Worm (Caenorhabditis elegans) whole organism, mixed stage, embryonic: ENCODE measurements around the gene eat-17.

ENCODE experiments used
- mls-2 ChIP-seq: sonication (generic microtip); optimal IDR thresholded peaks from 2 replicates; lab custom pipeline; 2016; ENCODE audit warnings: mild to moderate bottlenecking, missing genetic modification characterization, moderate library complexity, missing compliant biosample characterization
- pha-4 ChIP-seq: fragments of 150-350 bp; optimal IDR thresholded peaks from 2 replicates; lab custom pipeline; 2018; ENCODE audit warnings: missing biosample characterization, missing genetic modification reagents, missing genetic modification characterization

DNA sequence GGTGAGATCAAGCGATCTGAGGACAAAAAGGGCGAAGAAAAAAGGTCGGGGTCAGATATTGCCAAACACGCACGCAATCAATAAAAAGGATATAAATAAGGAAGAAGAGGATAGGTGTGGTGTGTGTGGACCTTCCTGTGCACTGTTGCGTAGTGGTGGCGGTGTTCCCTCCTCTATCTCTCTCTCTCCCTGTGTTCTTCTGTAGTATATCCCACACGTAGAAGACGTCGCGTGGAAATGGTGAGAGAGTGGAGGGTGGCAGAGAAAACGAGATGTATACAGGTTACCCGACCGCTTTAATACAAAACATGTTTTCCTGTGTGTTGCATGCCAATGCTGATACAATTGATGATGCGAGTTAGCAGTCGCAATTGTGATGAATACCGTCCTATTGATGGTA, 2.1 kb downstream of the eat-17 start:
- no peak for TF ChIP-seq mls-2 (tag; lab: Kevin White, UChicago)
- no peak for TF ChIP-seq pha-4 (tag; lab: Kevin White, UChicago)
